Worm (Caenorhabditis elegans): ENCODE measurements around the gene T02D1.4.

ce11 chrIV:17407491-17407890, 7.9 kb downstream of the T02D1.4 start, which contains the start of gene T02D1.9:
- no peak for TF ChIP-seq unc-130 (GFP tag; optimal IDR thresholded peaks at IDR 0.05)
- peak; percentile 26 for TF ChIP-seq aha-1 (tag)
- no peak for TF ChIP-seq unc-39 (tag; optimal IDR thresholded peaks at IDR 0.05)
- TF ChIP-seq fkh-10 (GFP tag; optimal IDR thresholded peaks at IDR 0.05): no peak
- TF ChIP-seq nhr-25 (tag; optimal IDR thresholded peaks at IDR 0.05; ENCODE audit: borderline replicate concordance, insufficient read depth): no peak
- no peak for TF ChIP-seq spr-3 (GFP tag; optimal IDR thresholded peaks at IDR 0.05)
- TF ChIP-seq nhr-76 (tag; optimal IDR thresholded peaks at IDR 0.05): no peak
- no peak for TF ChIP-seq lsy-2 (tag; optimal IDR thresholded peaks at IDR 0.05)
- TF ChIP-seq dmd-9 (GFP tag; IDR thresholded peaks at IDR 0.05): no peak
- TF ChIP-seq nhr-11 (tag; optimal IDR thresholded peaks at IDR 0.05): no peak
- no peak for TF ChIP-seq madf-9 (GFP tag; conservative IDR thresholded peaks at IDR 0.05)
- TF ChIP-seq tra-1 (GFP tag; IDR thresholded peaks at IDR 0.05): no peak
- no peak for TF ChIP-seq aly-2 (tag; optimal IDR thresholded peaks at IDR 0.05)
- TF ChIP-seq lir-3 (tag; optimal IDR thresholded peaks at IDR 0.05): no peak
